Worm (Caenorhabditis elegans) whole organism, late embryonic: ENCODE results near the gene acs-21.

Experiments
- C38D4.7 ChIP-seq: fragments of 200-800 bp; sonication (Bioruptor generic); optimal IDR thresholded peaks from 2 replicates; lab custom pipeline; 2018; ENCODE audit warnings: mild to moderate bottlenecking, missing genetic modification characterization, moderate library complexity, missing compliant biosample characterization
- F13H6.1 ChIP-seq: sonication (generic microtip); optimal IDR thresholded peaks from 2 replicates; lab custom pipeline; 2016; ENCODE audit warnings: missing genetic modification characterization, missing compliant biosample characterization
- K02D7.2 ChIP-seq: sonication (generic microtip); optimal IDR thresholded peaks from 2 replicates; lab custom pipeline; 2017; ENCODE audit warnings: mild to moderate bottlenecking, missing genetic modification characterization, missing compliant biosample characterization
- T23F11.4 ChIP-seq: fragments of 200-800 bp; sonication (Bioruptor generic); optimal IDR thresholded peaks from 2 replicates; lab custom pipeline; 2018; ENCODE audit warnings: mild to moderate bottlenecking, missing genetic modification characterization, missing compliant biosample characterization
- Y22D7AL.16 ChIP-seq: sonication (generic microtip); optimal IDR thresholded peaks from 2 replicates; lab custom pipeline; 2016; ENCODE audit warnings: missing genetic modification characterization, missing compliant biosample characterization
- ceh-18 ChIP-seq: sonication (generic microtip); optimal IDR thresholded peaks from 2 replicates; lab custom pipeline; 2016; ENCODE audit warnings: missing genetic modification characterization, missing compliant biosample characterization
- ceh-24 ChIP-seq: sonication (generic microtip); optimal IDR thresholded peaks from 2 replicates; lab custom pipeline; 2016; ENCODE audit warnings: mild to moderate bottlenecking, missing genetic modification characterization, missing compliant biosample characterization
- ceh-34 ChIP-seq: sonication (generic microtip); optimal IDR thresholded peaks from 2 replicates; lab custom pipeline; 2016; ENCODE audit warnings: mild to moderate bottlenecking, missing genetic modification characterization, missing compliant biosample characterization
- ceh-45 ChIP-seq: fragments of 200-800 bp; sonication (Bioruptor generic); IDR thresholded peaks from 2 replicates; pipeline ENCODE4 v1.3.6; 2022; ENCODE audit warnings: missing genetic modification reagents, missing genetic modification characterization, missing compliant biosample characterization
- ceh-48 ChIP-seq: sonication (generic microtip); optimal IDR thresholded peaks from 2 replicates; lab custom pipeline; 2016; ENCODE audit warnings: missing genetic modification characterization, inconsistent platforms, missing compliant biosample characterization
- ceh-9 ChIP-seq: sonication (generic microtip); optimal IDR thresholded peaks from 2 replicates; lab custom pipeline; 2016; ENCODE audit warnings: mild to moderate bottlenecking, missing genetic modification characterization, inconsistent platforms, missing compliant biosample characterization
- dmd-4 ChIP-seq: sonication (generic microtip); optimal IDR thresholded peaks from 2 replicates; lab custom pipeline; 2016; ENCODE audit warnings: borderline replicate concordance, missing genetic modification characterization, missing compliant biosample characterization
- dve-1 ChIP-seq: sonication (generic microtip); optimal IDR thresholded peaks from 2 replicates; lab custom pipeline; 2017; ENCODE audit warnings: antibody characterized with exemption, mild to moderate bottlenecking, missing genetic modification characterization, missing compliant biosample characterization
- elt-2 ChIP-seq: sonication (generic microtip); optimal IDR thresholded peaks from 2 replicates; lab custom pipeline; 2016; ENCODE audit warnings: missing genetic modification reagents, missing genetic modification characterization, missing compliant biosample characterization
- elt-4 ChIP-seq: sonication (generic microtip); optimal IDR thresholded peaks from 2 replicates; lab custom pipeline; 2016; ENCODE audit warnings: missing genetic modification characterization, missing compliant biosample characterization
- eyg-1 ChIP-seq: sonication (generic microtip); optimal IDR thresholded peaks from 2 replicates; lab custom pipeline; 2016; ENCODE audit warnings: missing genotype, missing genetic modification characterization, missing compliant biosample characterization
- fax-1 ChIP-seq: sonication (generic microtip); optimal IDR thresholded peaks from 2 replicates; lab custom pipeline; 2016; ENCODE audit warnings: missing genotype, missing genetic modification characterization, missing compliant biosample characterization
- fkh-10 ChIP-seq: fragments of 150-350 bp; optimal IDR thresholded peaks from 2 replicates; lab custom pipeline; 2014; ENCODE audit warnings: missing biosample characterization, missing genetic modification reagents, missing genetic modification characterization
- fkh-6 ChIP-seq: sonication (generic microtip); optimal IDR thresholded peaks from 2 replicates; lab custom pipeline; 2016; ENCODE audit warnings: missing genetic modification characterization, missing compliant biosample characterization
- hlh-15 ChIP-seq: sonication (generic microtip); optimal IDR thresholded peaks from 2 replicates; lab custom pipeline; 2016; ENCODE audit warnings: missing genetic modification characterization, missing compliant biosample characterization
- hlh-30 ChIP-seq: sonication (generic microtip); optimal IDR thresholded peaks from 2 replicates; lab custom pipeline; 2017; ENCODE audit warnings: antibody characterized with exemption, missing genetic modification characterization, missing compliant biosample characterization; ENCODE audit not compliant: insufficient read depth
- hlh-6 ChIP-seq: sonication (generic microtip); optimal IDR thresholded peaks from 2 replicates; lab custom pipeline; 2016; ENCODE audit warnings: missing genotype, missing genetic modification characterization, missing compliant biosample characterization
- lin-11 ChIP-seq: fragments of 200-800 bp; sonication (Bioruptor generic); optimal IDR thresholded peaks from 2 replicates; lab custom pipeline; 2018; ENCODE audit warnings: mild to moderate bottlenecking, missing genetic modification characterization, missing compliant biosample characterization
- mec-3 ChIP-seq: sonication (generic microtip); optimal IDR thresholded peaks from 2 replicates; lab custom pipeline; 2016; ENCODE audit warnings: borderline replicate concordance, missing genetic modification characterization, missing compliant biosample characterization
- nhr-11 ChIP-seq: fragments of 150-350 bp; optimal IDR thresholded peaks from 2 replicates; lab custom pipeline; 2014; ENCODE audit warnings: missing biosample characterization, missing genetic modification characterization
- npax-4 ChIP-seq: sonication (generic microtip); optimal IDR thresholded peaks from 2 replicates; lab custom pipeline; 2016; ENCODE audit warnings: missing genetic modification characterization, missing compliant biosample characterization
- pag-3 ChIP-seq: sonication (generic microtip); optimal IDR thresholded peaks from 2 replicates; lab custom pipeline; 2016; ENCODE audit warnings: missing compliant biosample characterization, missing genetic modification characterization, borderline replicate concordance
- pqm-1 ChIP-seq: sonication (generic microtip); optimal IDR thresholded peaks from 2 replicates; lab custom pipeline; 2016; ENCODE audit warnings: missing genetic modification characterization, missing compliant biosample characterization
- pros-1 ChIP-seq: fragments of 150-350 bp; optimal IDR thresholded peaks from 2 replicates; lab custom pipeline; 2014; ENCODE audit warnings: missing biosample characterization, missing genetic modification reagents, missing genetic modification characterization
- ref-2 ChIP-seq: sonication (generic microtip); optimal IDR thresholded peaks from 2 replicates; lab custom pipeline; 2016; ENCODE audit warnings: missing genetic modification characterization, missing compliant biosample characterization
- rnt-1 ChIP-seq: sonication (generic microtip); optimal IDR thresholded peaks from 2 replicates; lab custom pipeline; 2016; ENCODE audit warnings: missing genetic modification characterization, missing compliant biosample characterization
- sox-2 ChIP-seq: fragments of 200-800 bp; sonication (Bioruptor generic); IDR thresholded peaks from 2 replicates; pipeline ENCODE4 v1.3.6; 2022; ENCODE audit warnings: missing genetic modification reagents, missing genetic modification characterization, missing compliant biosample characterization
- ttx-3 ChIP-seq: sonication (generic microtip); optimal IDR thresholded peaks from 2 replicates; lab custom pipeline; 2016; ENCODE audit warnings: missing genetic modification reagents, missing genetic modification characterization, missing compliant biosample characterization
- unc-42 ChIP-seq: sonication (generic microtip); optimal IDR thresholded peaks from 2 replicates; lab custom pipeline; 2016; ENCODE audit warnings: missing genotype, missing genetic modification characterization, missing compliant biosample characterization
- ztf-16 ChIP-seq: sonication (generic microtip); optimal IDR thresholded peaks from 2 replicates; lab custom pipeline; 2017; ENCODE audit warnings: missing genetic modification characterization, missing compliant biosample characterization

Gene acs-21

DNA sequence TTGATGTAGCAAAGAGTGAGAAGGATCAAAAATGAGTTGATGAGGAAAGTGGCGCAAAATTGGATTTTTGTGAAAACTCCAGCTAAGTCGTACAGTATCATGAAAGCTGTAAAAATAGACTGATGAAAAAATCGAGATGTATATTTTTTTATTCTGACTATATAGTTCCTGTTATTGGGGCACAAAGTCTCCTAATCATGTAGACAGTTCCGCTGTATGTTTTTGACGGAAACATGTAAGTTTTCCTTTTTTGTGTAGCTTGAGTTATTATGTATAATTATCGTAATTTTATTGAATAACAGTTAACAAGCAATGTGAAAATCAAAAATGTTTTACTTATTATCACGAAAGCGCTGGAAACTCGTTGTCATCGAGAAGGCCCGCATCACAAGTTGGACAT lies 18.6 kb downstream of the acs-21 start, which contains the start of gene str-68:
Gene str-68, minus strand, starts transcription at position 101 of the 400 bp plus-strand sequence.
- no peak for TF ChIP-seq unc-42 (tag; lab: Kevin White, UChicago)
- no peak for TF ChIP-seq F13H6.1 (tag; lab: Kevin White, UChicago)
- TF ChIP-seq elt-4: no peak
- TF ChIP-seq, all 69 proteins: peak for 0

DNA sequence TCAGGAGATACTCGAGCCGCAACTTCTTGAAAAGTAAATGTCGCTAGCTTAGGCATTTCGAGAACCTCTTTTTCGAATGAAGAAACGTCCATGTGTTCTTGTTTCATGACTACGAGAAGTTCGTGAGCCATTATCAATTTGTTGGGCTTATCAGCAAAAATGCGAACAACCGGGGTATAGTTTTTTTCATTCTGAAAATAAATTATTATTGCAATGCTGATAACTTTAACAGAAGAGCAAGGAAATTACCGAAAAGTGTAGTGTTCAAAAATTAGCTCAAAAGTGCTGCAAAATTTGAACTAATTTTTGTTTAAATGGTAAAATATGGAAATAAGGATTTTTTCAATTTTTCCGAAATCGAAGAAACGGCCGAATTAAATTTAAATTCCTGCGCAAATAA lies 23.3 kb downstream of the acs-21 start:
- TF ChIP-seq ceh-18 (tag; lab: Kevin White, UChicago) (no peak), hlh-15 (no peak), elt-2 (tag; lab: Kevin White, UChicago) (no peak), ceh-9 (no peak), ceh-45 (no peak), pag-3 (tag; lab: Kevin White, UChicago) (no peak), mec-3 (no peak)

DNA sequence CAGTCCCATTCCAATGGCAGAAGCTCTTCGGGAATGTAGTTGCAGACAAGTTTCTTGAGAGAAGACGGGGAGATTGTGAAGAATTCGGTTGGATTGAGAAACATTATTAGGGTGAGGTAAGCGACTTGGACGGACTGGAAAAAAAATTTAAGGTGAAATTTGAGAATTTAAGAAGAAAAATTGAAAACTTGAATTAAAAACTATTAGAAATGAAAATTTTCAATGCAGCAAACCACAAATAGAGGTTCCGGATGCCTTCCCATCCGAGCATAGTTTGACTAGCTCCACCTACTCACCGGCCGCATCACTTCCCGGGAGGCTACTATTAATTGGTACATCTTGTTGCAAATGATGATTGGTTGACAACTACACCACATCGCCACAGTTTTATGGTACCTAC lies 24.9 kb downstream of the acs-21 start, which contains the start of gene Y73C8C.8:
Gene Y73C8C.8, minus strand, starts transcription at position 101 of the 400 bp plus-strand sequence.
- no peak for TF ChIP-seq lin-11
- no peak for TF ChIP-seq elt-2 (tag; lab: Kevin White, UChicago)
- no peak for TF ChIP-seq hlh-6 (tag; lab: Kevin White, UChicago)
- no peak for TF ChIP-seq nhr-11 (tag; lab: Kevin White, UChicago)
- TF ChIP-seq dve-1 (tag; lab: Kevin White, UChicago): no peak
- no peak for TF ChIP-seq pqm-1 (tag; lab: Kevin White, UChicago)
- no peak for TF ChIP-seq Y22D7AL.16 (tag; lab: Kevin White, UChicago)
- TF ChIP-seq npax-4 (tag; lab: Kevin White, UChicago): no peak
- no peak for TF ChIP-seq T23F11.4 (GFP tag; lab: Kevin White, UChicago)
- TF ChIP-seq dmd-4 (tag; lab: Kevin White, UChicago): no peak
- no peak for TF ChIP-seq ceh-34
- no peak for TF ChIP-seq sox-2 (GFP tag; lab: Robert Waterston, UW)
- no peak for TF ChIP-seq rnt-1
- TF ChIP-seq eyg-1: no peak
- TF ChIP-seq fkh-6 (tag; lab: Kevin White, UChicago): no peak
- TF ChIP-seq fkh-10 (GFP tag; lab: Kevin White, UChicago): no peak
- no peak for TF ChIP-seq pros-1

DNA sequence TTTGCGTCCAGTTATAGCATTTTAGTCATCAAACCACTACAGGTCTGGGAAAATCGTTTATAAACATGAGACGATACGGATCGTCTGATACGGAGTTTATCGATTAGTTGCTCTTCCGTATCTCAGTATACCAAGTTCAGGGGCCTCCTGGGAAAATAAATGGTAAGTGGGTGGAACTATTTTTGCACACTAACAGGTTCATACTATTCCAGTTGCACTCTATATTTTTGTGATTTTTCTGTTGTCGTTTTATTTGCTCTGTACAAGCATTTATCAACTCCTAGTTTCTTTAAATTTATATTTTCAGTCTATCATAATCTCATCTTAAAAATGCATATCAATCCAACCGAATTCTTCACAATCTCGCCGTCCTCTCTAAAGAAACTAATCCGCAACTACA lies 26.1 kb downstream of the acs-21 start, which contains the start of gene Y73C8C.3:
Gene Y73C8C.3, plus strand, starts transcription at position 301 of the 400 bp plus-strand sequence.
- no peak for TF ChIP-seq ceh-48
- TF ChIP-seq ceh-24 (tag; lab: Kevin White, UChicago): no peak
- no peak for TF ChIP-seq F13H6.1 (tag; lab: Kevin White, UChicago)
- no peak for TF ChIP-seq hlh-6 (tag; lab: Kevin White, UChicago)
- no peak for TF ChIP-seq fkh-6 (tag; lab: Kevin White, UChicago)
- no peak for TF ChIP-seq C38D4.7
- TF ChIP-seq pag-3 (tag; lab: Kevin White, UChicago): no peak
- TF ChIP-seq fax-1: no peak
- no peak for TF ChIP-seq ttx-3
- no peak for TF ChIP-seq nhr-11 (tag; lab: Kevin White, UChicago)
- TF ChIP-seq ref-2 (tag; lab: Kevin White, UChicago): no peak
- no peak for TF ChIP-seq K02D7.2 (tag; lab: Kevin White, UChicago)
- no peak for TF ChIP-seq dmd-4 (tag; lab: Kevin White, UChicago)
- TF ChIP-seq hlh-30 (tag; lab: Kevin White, UChicago): no peak

DNA sequence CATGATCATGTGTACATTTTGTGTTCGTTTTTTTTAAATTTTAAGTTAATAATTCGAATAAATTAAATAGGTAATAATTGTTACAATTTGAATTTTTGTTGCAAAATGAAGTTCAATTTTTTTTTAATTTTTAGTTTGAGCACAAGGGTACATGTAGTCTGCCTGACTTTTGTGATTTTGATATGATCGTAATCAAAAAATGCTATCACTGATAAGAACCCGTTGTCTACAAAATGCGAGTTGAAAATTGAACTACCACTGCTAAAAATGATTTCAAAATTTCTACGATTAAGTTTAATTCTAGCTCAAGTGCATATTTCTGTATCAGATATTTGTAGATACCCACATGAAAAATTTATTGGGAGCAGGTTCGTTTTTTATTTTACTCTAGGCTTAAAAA lies 29.3 kb downstream of the acs-21 start, which contains the start of gene clec-210:
Gene clec-210, plus strand, starts transcription at position 211 of the 400 bp plus-strand sequence.
- peak; percentile 1 for TF ChIP-seq elt-2 (tag; lab: Kevin White, UChicago)
- no peak for TF ChIP-seq ztf-16 (tag; lab: Kevin White, UChicago)
- TF ChIP-seq, all 69 proteins: peak for 1
